Fruit fly (Drosophila melanogaster) whole organism, embryonic: ENCODE results near the gene GramD1B.

ENCODE experiments used
- C15 ChIP-seq: fragments of 200-800 bp; sonication (Bioruptor generic); IDR thresholded peaks from 3 replicates; pipeline ENCODE4 v1.3.6; 2022; ENCODE audit warnings: missing biosample characterization, missing genetic modification characterization
- CG11723 ChIP-seq: fragments of 200-800 bp; sonication (Bioruptor generic); optimal IDR thresholded peaks from 2 replicates; lab custom pipeline; 2017; ENCODE audit warnings: missing biosample characterization, mild to moderate bottlenecking, missing genetic modification characterization
- CG13287 ChIP-seq: fragments of 200-800 bp; sonication (Bioruptor generic); IDR thresholded peaks from 2 replicates; pipeline ENCODE4 v1.3.6; 2022; ENCODE audit warnings: missing biosample characterization, missing genetic modification characterization; ENCODE audit not compliant: partially characterized antibody
- CG14667 ChIP-seq: fragments of 200-800 bp; sonication (Bioruptor generic); IDR thresholded peaks from 2 replicates; pipeline ENCODE4 v1.3.6; 2022; ENCODE audit warnings: missing biosample characterization, missing genetic modification characterization
- CG16779 ChIP-seq: fragments of 200-800 bp; sonication (Bioruptor generic); IDR thresholded peaks from 2 replicates; pipeline ENCODE4 v1.3.6; 2022; ENCODE audit warnings: missing biosample characterization, missing genetic modification characterization
- CG16813 ChIP-seq: fragments of 200-800 bp; sonication (Bioruptor generic); IDR thresholded peaks from 3 replicates; pipeline ENCODE4 v1.3.6; 2022; ENCODE audit warnings: missing biosample characterization, missing genetic modification characterization; ENCODE audit not compliant: partially characterized antibody
- CG18262 ChIP-seq: fragments of 200-800 bp; optimal IDR thresholded peaks from 3 replicates; lab custom pipeline; 2019; ENCODE audit warnings: missing biosample characterization, mild to moderate bottlenecking, missing genetic modification characterization, moderate library complexity
- CG2875 ChIP-seq: fragments of 200-800 bp; sonication (Bioruptor generic); optimal IDR thresholded peaks from 2 replicates; lab custom pipeline; 2017; ENCODE audit warnings: missing biosample characterization, mild to moderate bottlenecking, missing genetic modification characterization, missing genetic modification reagents
- CG31224 ChIP-seq: fragments of 200-800 bp; sonication (Bioruptor generic); IDR thresholded peaks from 2 replicates; pipeline ENCODE4 v1.3.6; 2022; ENCODE audit warnings: missing biosample characterization, missing genetic modification characterization
- CG34224 ChIP-seq: fragments of 200-800 bp; sonication (Bioruptor generic); IDR thresholded peaks from 3 replicates; pipeline ENCODE4 v1.3.6; 2022; ENCODE audit warnings: missing biosample characterization, missing genetic modification characterization; ENCODE audit not compliant: partially characterized antibody
- CG4707 ChIP-seq: fragments of 200-800 bp; sonication (Bioruptor generic); optimal IDR thresholded peaks from 2 replicates; lab custom pipeline; 2018; ENCODE audit warnings: missing biosample characterization, mild to moderate bottlenecking, missing genetic modification characterization, moderate library complexity
- CG6791 ChIP-seq: fragments of 200-800 bp; sonication (Bioruptor generic); IDR thresholded peaks from 3 replicates; pipeline ENCODE4 v1.3.6; 2022; ENCODE audit warnings: missing biosample characterization, missing genetic modification characterization; ENCODE audit not compliant: partially characterized antibody
- CG7372 ChIP-seq: fragments of 200-800 bp; sonication (Bioruptor generic); IDR thresholded peaks from 2 replicates; pipeline ENCODE4 v1.3.6; 2022; ENCODE audit warnings: missing biosample characterization, missing genetic modification characterization
- CG7556 ChIP-seq: fragments of 200-800 bp; sonication (Bioruptor generic); optimal IDR thresholded peaks from 2 replicates; lab custom pipeline; 2017; ENCODE audit warnings: missing biosample characterization, mild to moderate bottlenecking, missing genetic modification characterization
- CG8089 ChIP-seq: fragments of 200-800 bp; sonication (Bioruptor generic); optimal IDR thresholded peaks from 3 replicates; lab custom pipeline; 2016; ENCODE audit warnings: missing biosample characterization, missing genetic modification characterization
- Camta ChIP-seq: fragments of 200-800 bp; sonication (Bioruptor generic); optimal IDR thresholded peaks from 2 replicates; lab custom pipeline; 2016; ENCODE audit warnings: missing biosample characterization, missing genetic modification characterization
- D19B ChIP-seq: fragments of 200-800 bp; sonication (Bioruptor generic); optimal IDR thresholded peaks from 2 replicates; lab custom pipeline; 2017; ENCODE audit warnings: missing biosample characterization, mild to moderate bottlenecking, missing genetic modification characterization
- Deaf1 ChIP-seq: fragments of 200-800 bp; optimal IDR thresholded peaks from 3 replicates; lab custom pipeline; 2019; ENCODE audit warnings: missing biosample characterization, mild to moderate bottlenecking, missing genetic modification characterization, moderate library complexity
- Doc3 ChIP-seq: fragments of 200-800 bp; sonication (Bioruptor generic); IDR thresholded peaks from 3 replicates; pipeline ENCODE4 v1.3.6; 2022; ENCODE audit warnings: missing biosample characterization, missing genetic modification characterization; ENCODE audit not compliant: partially characterized antibody
- Ets97D ChIP-seq: fragments of 200-800 bp; sonication (Bioruptor generic); optimal IDR thresholded peaks from 3 replicates; lab custom pipeline; 2016; ENCODE audit warnings: missing biosample characterization, missing genetic modification characterization
- Jarid2 ChIP-seq: fragments of 200-800 bp; sonication (Bioruptor generic); optimal IDR thresholded peaks from 3 replicates; lab custom pipeline; 2017; ENCODE audit warnings: mild to moderate bottlenecking, missing biosample characterization, missing genetic modification reagents, missing genetic modification characterization
- MESR4 ChIP-seq: fragments of 200-800 bp; sonication (Bioruptor generic); optimal IDR thresholded peaks from 2 replicates; lab custom pipeline; 2018; ENCODE audit warnings: missing biosample characterization, mild to moderate bottlenecking, missing genetic modification characterization, moderate library complexity
- Rfx ChIP-seq: fragments of 200-800 bp; sonication (Bioruptor generic); IDR thresholded peaks from 2 replicates; pipeline ENCODE4 v1.3.6; 2022; ENCODE audit warnings: missing biosample characterization, missing genetic modification characterization
- Rx ChIP-seq: fragments of 200-800 bp; sonication (Bioruptor generic); IDR thresholded peaks from 2 replicates; pipeline ENCODE4 v1.3.6; 2022; ENCODE audit warnings: missing biosample characterization, missing genetic modification characterization
- Spps ChIP-seq: fragments of 200-800 bp; sonication (Bioruptor generic); optimal IDR thresholded peaks from 2 replicates; lab custom pipeline; 2018; ENCODE audit warnings: missing biosample characterization, mild to moderate bottlenecking, missing genetic modification characterization
- Ssrp ChIP-seq: fragments of 200-800 bp; sonication (Bioruptor generic); optimal IDR thresholded peaks from 2 replicates; lab custom pipeline; 2018; ENCODE audit warnings: missing biosample characterization, mild to moderate bottlenecking, missing genetic modification characterization, moderate library complexity
- ac ChIP-seq: fragments of 200-800 bp; sonication (Bioruptor generic); optimal IDR thresholded peaks from 3 replicates; lab custom pipeline; 2017; ENCODE audit warnings: missing biosample characterization, mild to moderate bottlenecking, missing genetic modification characterization
- al ChIP-seq: fragments of 200-800 bp; sonication (Bioruptor generic); IDR thresholded peaks from 2 replicates; pipeline ENCODE4 v1.3.6; 2022; ENCODE audit warnings: missing biosample characterization, missing genetic modification characterization
- cad ChIP-seq: fragments of >200 bp; optimal IDR thresholded peaks from 2 replicates; lab custom pipeline; 2017; ENCODE audit warnings: missing biosample characterization, missing genetic modification characterization
- gce ChIP-seq: fragments of 200-800 bp; sonication (Bioruptor generic); IDR thresholded peaks from 3 replicates; pipeline ENCODE4 v1.3.6; 2022; ENCODE audit warnings: missing biosample characterization, missing genetic modification characterization
- ham ChIP-seq: fragments of 200-800 bp; sonication (Bioruptor generic); IDR thresholded peaks from 2 replicates; pipeline ENCODE4 v1.3.6; 2022; ENCODE audit warnings: missing biosample characterization, missing genetic modification characterization
- hb ChIP-seq: fragments of 200-800 bp; sonication (Bioruptor generic); IDR thresholded peaks from 3 replicates; pipeline ENCODE4 v1.3.6; 2022; ENCODE audit warnings: missing biosample characterization, missing genetic modification characterization; ENCODE audit not compliant: partially characterized antibody
- hth ChIP-seq: fragments of >200 bp; optimal IDR thresholded peaks from 2 replicates; lab custom pipeline; 2017; ENCODE audit warnings: inconsistent platforms
- inv ChIP-seq: fragments of 200-800 bp; sonication (Bioruptor generic); IDR thresholded peaks from 2 replicates; pipeline ENCODE4 v1.3.6; 2022; ENCODE audit warnings: missing biosample characterization, missing genetic modification characterization; ENCODE audit not compliant: partially characterized antibody
- jigr1 ChIP-seq: fragments of 200-800 bp; sonication (Bioruptor generic); IDR thresholded peaks from 3 replicates; pipeline ENCODE4 v1.3.6; 2022; ENCODE audit warnings: missing biosample characterization, missing genetic modification characterization
- jumu ChIP-seq: fragments of 200-800 bp; sonication (Bioruptor generic); optimal IDR thresholded peaks from 3 replicates; lab custom pipeline; 2016; ENCODE audit warnings: missing biosample characterization, missing genetic modification characterization
- kay ChIP-seq: fragments of 200-800 bp; sonication (Bioruptor generic); optimal IDR thresholded peaks from 2 replicates; lab custom pipeline; 2016; ENCODE audit warnings: missing biosample characterization, missing genetic modification characterization
- luna ChIP-seq: fragments of 200-800 bp; sonication (Bioruptor generic); optimal IDR thresholded peaks from 2 replicates; lab custom pipeline; 2016; ENCODE audit warnings: missing biosample characterization, missing genetic modification characterization
- mam ChIP-seq: fragments of 200-800 bp; sonication (Bioruptor generic); optimal IDR thresholded peaks from 3 replicates; lab custom pipeline; 2016; ENCODE audit warnings: missing biosample characterization, missing genetic modification characterization
- odd ChIP-seq: fragments of 200-800 bp; sonication (Bioruptor generic); optimal IDR thresholded peaks from 2 replicates; lab custom pipeline; 2017; ENCODE audit warnings: missing biosample characterization, mild to moderate bottlenecking, missing genetic modification characterization
- pita ChIP-seq: fragments of 200-800 bp; sonication (Bioruptor generic); optimal IDR thresholded peaks from 2 replicates; lab custom pipeline; 2017; ENCODE audit warnings: missing biosample characterization, mild to moderate bottlenecking, missing genetic modification characterization
- pnt ChIP-seq: fragments of 200-800 bp; sonication (Bioruptor generic); optimal IDR thresholded peaks from 3 replicates; lab custom pipeline; 2016; ENCODE audit warnings: missing biosample characterization, missing genetic modification characterization
- pros ChIP-seq: fragments of 200-800 bp; sonication (Bioruptor generic); optimal IDR thresholded peaks from 3 replicates; lab custom pipeline; 2019; ENCODE audit warnings: missing biosample characterization, mild to moderate bottlenecking, missing genetic modification characterization, moderate library complexity
- psq ChIP-seq: fragments of 200-800 bp; sonication (Bioruptor generic); optimal IDR thresholded peaks from 2 replicates; lab custom pipeline; 2017; ENCODE audit warnings: missing biosample characterization, missing genetic modification characterization
- seq ChIP-seq: fragments of 200-800 bp; sonication (Bioruptor generic); IDR thresholded peaks from 2 replicates; pipeline ENCODE4 v1.3.6; 2022; ENCODE audit warnings: missing biosample characterization, missing genetic modification characterization
- sim ChIP-seq: fragments of 200-800 bp; sonication (Bioruptor generic); IDR thresholded peaks from 2 replicates; pipeline ENCODE4 v1.3.6; 2022; ENCODE audit warnings: missing biosample characterization, missing genetic modification characterization
- sna ChIP-seq: fragments of 200-800 bp; sonication (Bioruptor generic); IDR thresholded peaks from 2 replicates; pipeline ENCODE4 v1.3.6; 2022; ENCODE audit warnings: missing biosample characterization, missing genetic modification characterization; ENCODE audit not compliant: partially characterized antibody
- sug ChIP-seq: fragments of 200-800 bp; optimal IDR thresholded peaks from 2 replicates; lab custom pipeline; 2019; ENCODE audit warnings: missing biosample characterization, mild to moderate bottlenecking, missing genetic modification characterization, moderate library complexity
- toy ChIP-seq: fragments of 200-800 bp; sonication (Bioruptor generic); IDR thresholded peaks from 2 replicates; pipeline ENCODE4 v1.3.6; 2022; ENCODE audit warnings: missing biosample characterization, missing genetic modification characterization
- unc-4 ChIP-seq: fragments of 200-800 bp; sonication (Bioruptor generic); IDR thresholded peaks from 2 replicates; pipeline ENCODE4 v1.3.6; 2022; ENCODE audit warnings: missing biosample characterization, missing genetic modification characterization; ENCODE audit not compliant: partially characterized antibody
- z ChIP-seq: fragments of 200-800 bp; sonication (Bioruptor generic); IDR thresholded peaks from 3 replicates; pipeline ENCODE4 v1.3.6; 2022; ENCODE audit warnings: missing biosample characterization, missing genetic modification characterization

Gene GramD1B

DNA sequence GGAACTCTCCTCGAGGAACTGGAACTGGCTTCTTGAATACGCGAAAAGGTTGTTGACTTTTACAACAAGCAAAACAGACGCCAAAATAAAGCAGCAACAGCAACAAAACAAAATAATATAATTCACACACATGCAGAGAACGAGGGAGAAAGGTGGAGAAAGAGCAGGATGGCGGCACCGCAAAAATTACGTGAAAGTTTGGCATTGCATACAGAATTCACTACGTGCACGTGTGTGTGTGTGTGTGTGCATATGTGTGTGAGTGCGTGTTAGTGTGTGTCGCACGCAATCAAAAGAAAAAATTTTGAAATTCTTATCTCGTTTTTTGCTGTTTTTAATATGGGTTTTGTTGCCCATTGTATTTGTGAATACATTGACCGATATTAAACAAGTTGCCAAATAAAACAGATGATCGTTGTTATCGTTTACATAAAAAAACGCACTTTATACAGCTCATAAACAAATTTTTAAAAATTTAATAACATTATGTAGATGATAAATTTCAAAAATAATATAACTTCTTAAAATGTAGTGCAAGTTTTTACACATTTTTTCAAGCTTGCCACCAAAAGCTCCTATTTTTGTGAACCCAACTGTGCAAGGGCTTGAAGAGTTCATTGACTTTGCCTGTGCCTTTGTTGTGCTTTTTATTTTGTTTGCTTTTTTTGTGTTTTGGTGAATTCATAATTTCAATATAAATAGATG, 31.8 kb downstream of the GramD1B start (continued):
- TF ChIP-seq CG2875 (GFP tag; lab: Kevin White, UChicago) (peak; percentile 6), cad (GFP tag; lab: Kevin White, UChicago) (no peak), unc-4 (no peak), Rx (no peak), CG4707 (GFP tag; lab: Kevin White, UChicago) (no peak), Rfx (GFP tag; lab: Robert Waterston, UW) (no peak), Camta (GFP tag; lab: Kevin White, UChicago) (no peak), inv (GFP tag; lab: Robert Waterston, UW) (no peak), gce (no peak), D19B (GFP tag; lab: Kevin White, UChicago) (no peak), Doc3 (no peak), C15 (GFP tag; lab: Robert Waterston, UW) (no peak), seq (GFP tag; lab: Robert Waterston, UW) (0 out of 2 replicates have a peak, but pooled peaks have one; percentile 20), hb (GFP tag; lab: Robert Waterston, UW) (no peak), toy (GFP tag; lab: Robert Waterston, UW) (no peak), CG13287 (GFP tag; lab: Robert Waterston, UW) (no peak), Ssrp (tag; lab: Kevin White, UChicago) (no peak), CG34224 (GFP tag; lab: Robert Waterston, UW) (no peak), CG7556 (GFP tag; lab: Kevin White, UChicago) (no peak), CG31224 (no peak), CG14667 (GFP tag; lab: Robert Waterston, UW) (no peak), CG11723 (GFP tag; lab: Kevin White, UChicago) (no peak), CG16779 (GFP tag; lab: Robert Waterston, UW) (no peak), pnt (GFP tag; lab: Kevin White, UChicago) (no peak), pros (GFP tag; lab: Kevin White, UChicago) (no peak), CG18262 (tag; lab: Kevin White, UChicago) (peak; percentile 36), sug (tag; lab: Kevin White, UChicago) (no peak), jigr1 (no peak), sna (GFP tag; lab: Robert Waterston, UW) (no peak), MESR4 (GFP tag; lab: Kevin White, UChicago) (no peak), z (GFP tag; lab: Robert Waterston, UW) (no peak), CG16813 (GFP tag; lab: Robert Waterston, UW) (no peak), CG6791 (no peak), Jarid2 (GFP tag; lab: Kevin White, UChicago) (no peak), CG8089 (no peak), ham (GFP tag; lab: Robert Waterston, UW) (no peak), Spps (tag; lab: Kevin White, UChicago) (no peak), Ets97D (GFP tag; lab: Kevin White, UChicago) (no peak), CG7372 (GFP tag; lab: Robert Waterston, UW) (no peak), hth (lab: Kevin White, UChicago) (no peak), Deaf1 (tag; lab: Kevin White, UChicago) (no peak), luna (GFP tag; lab: Kevin White, UChicago) (no peak), ac (GFP tag; lab: Kevin White, UChicago) (no peak), psq (GFP tag; lab: Kevin White, UChicago) (no peak), mam (no peak), kay (no peak), odd (GFP tag; lab: Kevin White, UChicago) (no peak), al (GFP tag; lab: Robert Waterston, UW) (no peak), sim (GFP tag; lab: Robert Waterston, UW) (no peak), jumu (GFP tag; lab: Kevin White, UChicago) (no peak), pita (GFP tag; lab: Kevin White, UChicago) (no peak)
